Fruit fly (Drosophila melanogaster) whole organism, embryonic: ENCODE results near the gene CG10055.

Experiments used
- CG14014 ChIP-seq: fragments of 200-800 bp; sonication (Bioruptor generic); IDR thresholded peaks from 2 replicates; pipeline ENCODE4 v1.3.6; 2022; ENCODE audit warnings: missing biosample characterization, missing genetic modification characterization
- CG17802 ChIP-seq: fragments of 200-800 bp; sonication (Bioruptor generic); optimal IDR thresholded peaks from 2 replicates; lab custom pipeline; 2018; ENCODE audit warnings: missing biosample characterization, mild to moderate bottlenecking, missing genetic modification characterization, moderate library complexity
- CG18764 ChIP-seq: fragments of 200-800 bp; sonication (Bioruptor generic); optimal IDR thresholded peaks from 3 replicates; lab custom pipeline; 2016; ENCODE audit warnings: missing biosample characterization, missing genetic modification characterization
- CG2116 ChIP-seq: fragments of 200-800 bp; sonication (Bioruptor generic); optimal IDR thresholded peaks from 3 replicates; lab custom pipeline; 2018; ENCODE audit warnings: missing biosample characterization, mild to moderate bottlenecking, missing genetic modification characterization
- CG2202 ChIP-seq: fragments of 200-800 bp; sonication (Bioruptor generic); optimal IDR thresholded peaks from 2 replicates; lab custom pipeline; 2018; ENCODE audit warnings: missing biosample characterization, mild to moderate bottlenecking, missing genetic modification characterization
- CG2889 ChIP-seq: fragments of 200-800 bp; sonication (Bioruptor generic); IDR thresholded peaks from 3 replicates; pipeline ENCODE4 v1.3.6; 2022; ENCODE audit warnings: missing biosample characterization, missing genetic modification characterization
- CG3163 ChIP-seq: fragments of 200-800 bp; sonication (Bioruptor generic); optimal IDR thresholded peaks from 3 replicates; lab custom pipeline; 2016; ENCODE audit warnings: missing biosample characterization, missing genetic modification characterization
- CG33213 ChIP-seq: fragments of 200-800 bp; sonication (Bioruptor generic); optimal IDR thresholded peaks from 3 replicates; lab custom pipeline; 2016; ENCODE audit warnings: missing biosample characterization, missing genetic modification characterization
- CG4404 ChIP-seq: fragments of 200-800 bp; sonication (Bioruptor generic); IDR thresholded peaks from 2 replicates; pipeline ENCODE4 v1.3.6; 2022; ENCODE audit warnings: missing biosample characterization, missing genetic modification characterization
- CG5180 ChIP-seq: fragments of 200-800 bp; sonication (Bioruptor generic); optimal IDR thresholded peaks from 3 replicates; lab custom pipeline; 2017; ENCODE audit warnings: missing biosample characterization, missing genetic modification characterization, mild to moderate bottlenecking, moderate library complexity, missing genetic modification reagents
- CG6683 ChIP-seq: fragments of 200-800 bp; sonication (Bioruptor generic); optimal IDR thresholded peaks from 2 replicates; lab custom pipeline; 2017; ENCODE audit warnings: missing biosample characterization, mild to moderate bottlenecking, missing genetic modification characterization, missing genetic modification reagents
- CG8290 ChIP-seq, 3 experiments: fragments of 200-800 bp; sonication (Bioruptor generic); optimal IDR thresholded peaks; 2 replicates each; lab custom pipeline; 2016 to 2019; ENCODE audit warnings: missing biosample characterization in 3 of 3, missing genetic modification characterization in 3 of 3, mild to moderate bottlenecking in 2 of 3, moderate library complexity in 1 of 3
- CG9876 ChIP-seq: fragments of 200-800 bp; sonication (Bioruptor generic); optimal IDR thresholded peaks from 2 replicates; lab custom pipeline; 2016; ENCODE audit warnings: missing biosample characterization, missing genetic modification characterization
- CG9932 ChIP-seq: fragments of 200-800 bp; sonication (Bioruptor generic); IDR thresholded peaks from 2 replicates; pipeline ENCODE4 v1.3.6; 2022; ENCODE audit warnings: missing biosample characterization, missing genetic modification characterization
- D19A ChIP-seq: fragments of 200-800 bp; optimal IDR thresholded peaks from 3 replicates; lab custom pipeline; 2019; ENCODE audit warnings: missing biosample characterization, mild to moderate bottlenecking, missing genetic modification characterization, moderate library complexity
- Dbx ChIP-seq: fragments of 200-800 bp; sonication (Bioruptor generic); IDR thresholded peaks from 3 replicates; pipeline ENCODE4 v1.3.6; 2022; ENCODE audit warnings: missing biosample characterization, missing genetic modification characterization
- Doc3 ChIP-seq: fragments of 200-800 bp; sonication (Bioruptor generic); IDR thresholded peaks from 3 replicates; pipeline ENCODE4 v1.3.6; 2022; ENCODE audit warnings: missing biosample characterization, missing genetic modification characterization; ENCODE audit not compliant: partially characterized antibody
- Dref ChIP-seq: fragments of 200-800 bp; sonication (Bioruptor generic); IDR thresholded peaks from 2 replicates; pipeline ENCODE4 v1.3.6; 2022; ENCODE audit warnings: missing biosample characterization, missing genetic modification characterization
- Ets65A ChIP-seq: fragments of 200-800 bp; sonication (Bioruptor generic); peaks from one replicate; lab custom pipeline; 2016; ENCODE audit warnings: missing biosample characterization, missing genetic modification characterization
- Fer3 ChIP-seq: fragments of 200-800 bp; sonication (Bioruptor generic); optimal IDR thresholded peaks from 2 replicates; lab custom pipeline; 2018; ENCODE audit warnings: missing biosample characterization, mild to moderate bottlenecking, missing genetic modification characterization, moderate library complexity
- H15 ChIP-seq: fragments of 200-800 bp; sonication (Bioruptor generic); IDR thresholded peaks from 3 replicates; pipeline ENCODE4 v1.3.6; 2022; ENCODE audit warnings: missing biosample characterization, missing genetic modification characterization
- Hsf ChIP-seq: fragments of 200-800 bp; sonication (Bioruptor generic); optimal IDR thresholded peaks from 3 replicates; lab custom pipeline; 2016; ENCODE audit warnings: missing biosample characterization, missing genetic modification characterization
- NC2α ChIP-seq: fragments of 200-800 bp; sonication (Bioruptor generic); optimal IDR thresholded peaks from 2 replicates; lab custom pipeline; 2016; ENCODE audit warnings: missing biosample characterization, missing genetic modification characterization
- Sin3A ChIP-seq: fragments of >200 bp; optimal IDR thresholded peaks from 2 replicates; lab custom pipeline; 2018
- Sox100B ChIP-seq: fragments of 200-800 bp; sonication (Bioruptor generic); optimal IDR thresholded peaks from 3 replicates; lab custom pipeline; 2018; ENCODE audit warnings: missing biosample characterization, mild to moderate bottlenecking, missing genetic modification characterization
- TFAM ChIP-seq: fragments of 200-800 bp; sonication (Bioruptor generic); optimal IDR thresholded peaks from 2 replicates; lab custom pipeline; 2017; ENCODE audit warnings: missing biosample characterization, missing genetic modification characterization, inconsistent platforms
- YL-1 ChIP-seq: fragments of 200-800 bp; sonication (Bioruptor generic); optimal IDR thresholded peaks from 3 replicates; lab custom pipeline; 2017; ENCODE audit warnings: missing biosample characterization, mild to moderate bottlenecking, missing genetic modification characterization
- ash1 ChIP-seq: fragments of 200-800 bp; sonication (Bioruptor generic); optimal IDR thresholded peaks from 2 replicates; lab custom pipeline; 2018; ENCODE audit warnings: missing biosample characterization, mild to moderate bottlenecking, missing genetic modification characterization
- bsh ChIP-seq, 2 experiments: fragments of 200-800 bp; sonication (Bioruptor generic); optimal IDR thresholded peaks; 2 replicates each; lab custom pipeline; 2017 to 2018; ENCODE audit warnings: mild to moderate bottlenecking in 2 of 2, missing biosample characterization in 2 of 2, missing genetic modification characterization in 2 of 2, moderate library complexity in 1 of 2
- crol ChIP-seq: fragments of 200-800 bp; sonication (Bioruptor generic); IDR thresholded peaks from 2 replicates; pipeline ENCODE4 v1.3.6; 2022; ENCODE audit warnings: missing biosample characterization, missing genetic modification characterization
- emc ChIP-seq: fragments of 200-800 bp; sonication (Bioruptor generic); optimal IDR thresholded peaks from 2 replicates; lab custom pipeline; 2016; ENCODE audit warnings: missing biosample characterization, missing genetic modification characterization
- eyg ChIP-seq: fragments of 200-800 bp; sonication (Bioruptor generic); optimal IDR thresholded peaks from 3 replicates; lab custom pipeline; 2016; ENCODE audit warnings: missing biosample characterization, missing genetic modification characterization
- gfzf ChIP-seq: fragments of 200-800 bp; sonication (Bioruptor generic); optimal IDR thresholded peaks from 2 replicates; lab custom pipeline; 2016; ENCODE audit warnings: missing biosample characterization, mild to moderate bottlenecking, missing genetic modification characterization, moderate library complexity
- gro ChIP-seq: fragments of 200-800 bp; sonication (Bioruptor generic); optimal IDR thresholded peaks from 2 replicates; lab custom pipeline; 2016; ENCODE audit warnings: missing biosample characterization, missing genetic modification characterization
- h ChIP-seq: fragments of >200 bp; optimal IDR thresholded peaks from 2 replicates; lab custom pipeline; 2017
- ind ChIP-seq: fragments of 200-800 bp; sonication (Bioruptor generic); optimal IDR thresholded peaks from 3 replicates; lab custom pipeline; 2016; ENCODE audit warnings: missing biosample characterization, missing genetic modification characterization
- kay ChIP-seq: fragments of 200-800 bp; sonication (Bioruptor generic); optimal IDR thresholded peaks from 2 replicates; lab custom pipeline; 2016; ENCODE audit warnings: missing biosample characterization, missing genetic modification characterization
- knrl ChIP-seq: fragments of 200-800 bp; sonication (Bioruptor generic); IDR thresholded peaks from 3 replicates; pipeline ENCODE4 v1.3.6; 2022; ENCODE audit warnings: missing biosample characterization, missing genetic modification characterization; ENCODE audit not compliant: partially characterized antibody
- lov ChIP-seq, 2 experiments: fragments of 200-800 bp in 1 of 2; fragments of >200 bp in 1 of 2; sonication (Bioruptor generic) in 1 of 2; IDR thresholded peaks in 1 of 2; optimal IDR thresholded peaks in 1 of 2; 2 replicates in 1 of 2; 3 replicates in 1 of 2; pipeline versions ENCODE4 v1.3.6 to Lab custom; 2017 to 2022; ENCODE audit warnings: missing biosample characterization in 1 of 2, missing genetic modification characterization in 1 of 2
- nerfin-2 ChIP-seq: fragments of 200-800 bp; sonication (Bioruptor generic); IDR thresholded peaks from 2 replicates; pipeline ENCODE4 v1.3.6; 2022; ENCODE audit warnings: missing biosample characterization, missing genetic modification characterization; ENCODE audit not compliant: partially characterized antibody
- rib ChIP-seq: fragments of 200-800 bp; sonication (Bioruptor generic); IDR thresholded peaks from 2 replicates; pipeline ENCODE4 v1.3.6; 2022; ENCODE audit warnings: missing biosample characterization, missing genetic modification characterization
- ro ChIP-seq: fragments of 200-800 bp; sonication (Bioruptor generic); IDR thresholded peaks from 2 replicates; pipeline ENCODE4 v1.3.6; 2022; ENCODE audit warnings: missing biosample characterization, missing genetic modification characterization
- shn ChIP-seq: fragments of 200-800 bp; sonication (Bioruptor generic); optimal IDR thresholded peaks from 3 replicates; lab custom pipeline; 2016; ENCODE audit warnings: missing biosample characterization, missing genetic modification characterization
- sima ChIP-seq: fragments of 200-800 bp; sonication (Bioruptor generic); optimal IDR thresholded peaks from 2 replicates; lab custom pipeline; 2016; ENCODE audit warnings: missing biosample characterization, missing genetic modification characterization
- tin ChIP-seq: fragments of 200-800 bp; sonication (Bioruptor generic); optimal IDR thresholded peaks from 3 replicates; lab custom pipeline; 2016; ENCODE audit warnings: missing biosample characterization, missing genetic modification characterization
- tna ChIP-seq: fragments of 200-800 bp; sonication (Bioruptor generic); IDR thresholded peaks from 2 replicates; pipeline ENCODE4 v1.3.6; 2022; ENCODE audit warnings: missing biosample characterization, missing genetic modification characterization; ENCODE audit not compliant: partially characterized antibody
- usp ChIP-seq: fragments of >200 bp; optimal IDR thresholded peaks from 2 replicates; lab custom pipeline; 2017; ENCODE audit warnings: missing biosample characterization, missing genetic modification characterization
- wor ChIP-seq: fragments of 200-800 bp; sonication (Bioruptor generic); IDR thresholded peaks from 2 replicates; pipeline ENCODE4 v1.3.6; 2022; ENCODE audit warnings: missing biosample characterization, missing genetic modification characterization
- zen2 ChIP-seq: fragments of 200-800 bp; sonication (Bioruptor generic); IDR thresholded peaks from 3 replicates; pipeline ENCODE4 v1.3.6; 2022; ENCODE audit warnings: missing biosample characterization, missing genetic modification characterization; ENCODE audit not compliant: partially characterized antibody

The CG10055 gene

dm6 chr3R:7150544-7151406 is 35.7 kb downstream of the CG10055 start, which contains the start of the genes gfzf and Sas-4 (continued):
- TF ChIP-seq emc (GFP tag; lab: Kevin White, UChicago) (no peak), lov (optimal IDR thresholded peaks at IDR 0.05; lab: Kevin White, UChicago) (no peak), lov (GFP tag; IDR thresholded peaks at IDR 0.05; lab: Robert Waterston, UW) (no peak), Sin3A (lab: Kevin White, UChicago) (peak; percentile 84), crol (no peak), Doc3 (GFP tag; lab: Robert Waterston, UW) (no peak), CG33213 (GFP tag; lab: Kevin White, UChicago) (peak; percentile 42), H15 (GFP tag; lab: Robert Waterston, UW) (peak; percentile 46; the same call in 2 of the 3 replicates), tin (GFP tag; lab: Kevin White, UChicago) (peak; percentile 60), bsh (GFP tag; optimal IDR thresholded peaks at IDR 0.05; lab: Kevin White, UChicago) (peak in 1 of 2 experiments; percentile 53), CG2889 (GFP tag; lab: Robert Waterston, UW) (peak; percentile 68), nerfin-2 (GFP tag; lab: Robert Waterston, UW) (no peak), gro (no peak), CG18764 (GFP tag; lab: Kevin White, UChicago) (peak; percentile 43), CG5180 (GFP tag; lab: Kevin White, UChicago) (no peak), CG8290 (GFP tag; optimal IDR thresholded peaks at IDR 0.05; lab: Kevin White, UChicago) (no peak), CG8290 (tag; optimal IDR thresholded peaks at IDR 0.05; lab: Kevin White, UChicago) (no peak), zen2 (GFP tag; lab: Robert Waterston, UW) (no peak), Hsf (GFP tag; lab: Kevin White, UChicago) (peak; percentile 50), NC2α (GFP tag; lab: Kevin White, UChicago) (no peak), Sox100B (GFP tag; lab: Kevin White, UChicago) (peak; percentile 37), wor (GFP tag; lab: Robert Waterston, UW) (0 out of 2 replicates have a peak, but pooled peaks have one; percentile 20), gfzf (GFP tag; lab: Kevin White, UChicago) (peak; percentile 95), rib (GFP tag; lab: Robert Waterston, UW) (no peak), TFAM (no peak), eyg (GFP tag; lab: Kevin White, UChicago) (no peak), h (lab: Kevin White, UChicago) (no peak), Ets65A (GFP tag; lab: Kevin White, UChicago) (peak; percentile 95), CG3163 (GFP tag; lab: Kevin White, UChicago) (no peak), CG6683 (GFP tag; lab: Kevin White, UChicago) (no peak), Dref (0 out of 2 replicates have a peak, but pooled peaks have one; percentile 32), tna (GFP tag; lab: Robert Waterston, UW) (no peak), CG14014 (GFP tag; lab: Robert Waterston, UW) (peak; percentile 66; the same call in 1 of the 2 replicates), Dbx (GFP tag; lab: Robert Waterston, UW) (peak; percentile 54; the same call in 2 of the 3 replicates), D19A (no peak), YL-1 (GFP tag; lab: Kevin White, UChicago) (peak; percentile 65), sima (GFP tag; lab: Kevin White, UChicago) (no peak), CG2202 (tag; lab: Kevin White, UChicago) (no peak), CG9932 (GFP tag; lab: Robert Waterston, UW) (peak; percentile 79), CG9876 (GFP tag; lab: Kevin White, UChicago) (peak; percentile 20), kay (GFP tag; lab: Kevin White, UChicago) (no peak), usp (GFP tag; lab: Kevin White, UChicago) (no peak), CG17802 (tag; lab: Kevin White, UChicago) (peak; percentile 31), ind (peak; percentile 72), ro (GFP tag; lab: Robert Waterston, UW) (no peak), CG4404 (peak; percentile 62; the same call in 1 of the 2 replicates), knrl (GFP tag; lab: Robert Waterston, UW) (no peak), CG2116 (peak; percentile 75), Fer3 (peak; percentile 28), shn (GFP tag; lab: Kevin White, UChicago) (no peak), ash1 (GFP tag; lab: Kevin White, UChicago) (no peak)
